Worm (Caenorhabditis elegans) whole organism, L2 larva: Measurements from ENCODE around the gene osm-12.

Source experiments
- C34F6.9 ChIP-seq: fragments of 150-350 bp; optimal IDR thresholded peaks from 2 replicates; lab custom pipeline; 2014; ENCODE audit warnings: missing biosample characterization, missing genetic modification characterization
- F13H6.1 ChIP-seq: sonication (generic microtip); optimal IDR thresholded peaks from 2 replicates; lab custom pipeline; 2016; ENCODE audit warnings: missing genetic modification characterization, missing compliant biosample characterization
- R02D3.7 ChIP-seq: fragments of 150-350 bp; optimal IDR thresholded peaks from 2 replicates; lab custom pipeline; 2014; ENCODE audit warnings: missing biosample characterization, missing genetic modification characterization
- Y55F3AM.14 ChIP-seq: fragments of 200-800 bp; sonication (Bioruptor generic); optimal IDR thresholded peaks from 2 replicates; lab custom pipeline; 2018; ENCODE audit warnings: mild to moderate bottlenecking, missing genetic modification characterization, missing compliant biosample characterization
- ZK546.5 ChIP-seq: sonication (generic microtip); optimal IDR thresholded peaks from 2 replicates; lab custom pipeline; 2017; ENCODE audit warnings: missing biosample characterization, missing genetic modification characterization
- alr-1 ChIP-seq: fragments of 150-350 bp; optimal IDR thresholded peaks from 2 replicates; lab custom pipeline; 2014; ENCODE audit warnings: missing biosample characterization, missing genetic modification characterization
- ama-1 ChIP-seq: fragments of 150-350 bp; optimal IDR thresholded peaks from 2 replicates; lab custom pipeline; 2018; ENCODE audit warnings: inconsistent platforms
- ceh-82 ChIP-seq: fragments of 150-350 bp; optimal IDR thresholded peaks from 2 replicates; lab custom pipeline; 2014; ENCODE audit warnings: missing biosample characterization, missing genetic modification characterization
- dmd-4 ChIP-seq: sonication (generic microtip); optimal IDR thresholded peaks from 2 replicates; lab custom pipeline; 2017; ENCODE audit warnings: missing biosample characterization, missing genetic modification characterization
- egl-27 ChIP-seq: sonication (generic microtip); optimal IDR thresholded peaks from 3 replicates; lab custom pipeline; 2017; ENCODE audit warnings: missing biosample characterization, missing genetic modification reagents, missing genetic modification characterization
- elt-1 ChIP-seq: fragments of 150-350 bp; optimal IDR thresholded peaks from 2 replicates; lab custom pipeline; 2014; ENCODE audit warnings: missing biosample characterization, missing genetic modification characterization
- elt-3 ChIP-seq: sonication (generic microtip); optimal IDR thresholded peaks from 2 replicates; lab custom pipeline; 2017; ENCODE audit warnings: missing biosample characterization, missing genetic modification characterization
- gmeb-1 ChIP-seq: fragments of 150-350 bp; optimal IDR thresholded peaks from 2 replicates; lab custom pipeline; 2014; ENCODE audit warnings: missing biosample characterization, missing genetic modification characterization
- lin-11 ChIP-seq: fragments of 150-350 bp; sonication (generic microtip); optimal IDR thresholded peaks from 2 replicates; lab custom pipeline; 2014; ENCODE audit warnings: missing biosample characterization, missing genetic modification characterization, inconsistent platforms, mixed read lengths
- lsy-2 ChIP-seq, 2 experiments: fragments of 150-350 bp in 1 of 2; sonication (generic microtip) in 1 of 2; optimal IDR thresholded peaks; 2 replicates each; lab custom pipeline; 2014 to 2017; ENCODE audit warnings: missing biosample characterization in 2 of 2, missing genetic modification characterization in 2 of 2
- mab-5 ChIP-seq: fragments of 150-350 bp; optimal IDR thresholded peaks from 2 replicates; lab custom pipeline; 2014; ENCODE audit warnings: missing biosample characterization, missing genetic modification characterization
- mbf-1 ChIP-seq: sonication (generic microtip); optimal IDR thresholded peaks from 2 replicates; lab custom pipeline; 2017; ENCODE audit warnings: missing biosample characterization, missing genetic modification characterization
- mdl-1 ChIP-seq, 2 experiments: fragments of 150-350 bp in 1 of 2; sonication (generic microtip) in 1 of 2; optimal IDR thresholded peaks; 2 replicates each; lab custom pipeline; 2017; ENCODE audit warnings: missing biosample characterization in 2 of 2, missing genetic modification characterization in 2 of 2
- nhr-10 ChIP-seq: sonication (generic microtip); optimal IDR thresholded peaks from 2 replicates; lab custom pipeline; 2017; ENCODE audit warnings: missing biosample characterization, missing genetic modification characterization
- nhr-129 ChIP-seq: fragments of 150-350 bp; optimal IDR thresholded peaks from 2 replicates; lab custom pipeline; 2014; ENCODE audit warnings: missing biosample characterization, missing genetic modification characterization
- nhr-23 ChIP-seq: fragments of 150-350 bp; optimal IDR thresholded peaks from 2 replicates; lab custom pipeline; 2014; ENCODE audit warnings: missing biosample characterization, missing genetic modification reagents, missing genetic modification characterization
- nhr-25 ChIP-seq: fragments of 150-350 bp; sonication (generic microtip); optimal IDR thresholded peaks from 3 replicates; lab custom pipeline; 2014; ENCODE audit warnings: missing biosample characterization, missing genetic modification characterization
- nhr-6 ChIP-seq: fragments of 150-350 bp; optimal IDR thresholded peaks from 2 replicates; lab custom pipeline; 2014; ENCODE audit warnings: missing biosample characterization, missing genetic modification characterization
- nhr-77 ChIP-seq: fragments of 150-350 bp; optimal IDR thresholded peaks from 2 replicates; lab custom pipeline; 2014; ENCODE audit warnings: missing biosample characterization, missing genetic modification characterization
- sem-4 ChIP-seq: fragments of 150-350 bp; optimal IDR thresholded peaks from 2 replicates; lab custom pipeline; 2014; ENCODE audit warnings: missing biosample characterization, missing genetic modification reagents, missing genetic modification characterization
- skn-1 ChIP-seq: sonication (generic microtip); optimal IDR thresholded peaks from 2 replicates; lab custom pipeline; 2017; ENCODE audit warnings: missing biosample characterization, missing genetic modification characterization
- sma-3 ChIP-seq: sonication (generic microtip); optimal IDR thresholded peaks from 2 replicates; lab custom pipeline; 2016; ENCODE audit warnings: missing genetic modification reagents, missing genetic modification characterization, missing compliant biosample characterization
- unc-39 ChIP-seq: fragments of 150-350 bp; optimal IDR thresholded peaks from 2 replicates; lab custom pipeline; 2014; ENCODE audit warnings: missing biosample characterization, missing genetic modification characterization
- unc-55 ChIP-seq: fragments of 150-350 bp; sonication (generic microtip); optimal IDR thresholded peaks from 3 replicates; lab custom pipeline; 2014; ENCODE audit warnings: missing biosample characterization, missing genetic modification reagents, missing genetic modification characterization
- unc-62 ChIP-seq: fragments of 150-350 bp; optimal IDR thresholded peaks from 2 replicates; lab custom pipeline; 2014; ENCODE audit warnings: missing biosample characterization, missing genetic modification reagents, missing genetic modification characterization
- zag-1 ChIP-seq: fragments of 150-350 bp; optimal IDR thresholded peaks from 2 replicates; lab custom pipeline; 2014; ENCODE audit warnings: missing biosample characterization, missing genetic modification characterization
- ztf-1 ChIP-seq: fragments of 200-800 bp; sonication (Bioruptor generic); conservative IDR thresholded peaks from 2 replicates; pipeline ENCODE4 v1.3.6; 2022; ENCODE audit warnings: missing genetic modification characterization, missing compliant biosample characterization
- ztf-11 ChIP-seq: sonication (generic microtip); optimal IDR thresholded peaks from 2 replicates; lab custom pipeline; 2017; ENCODE audit warnings: missing biosample characterization, missing genetic modification characterization
- ztf-4 ChIP-seq: fragments of 150-350 bp; optimal IDR thresholded peaks from 2 replicates; lab custom pipeline; 2014; ENCODE audit warnings: missing biosample characterization, missing genetic modification characterization

osm-12 gene

ce11 chrIII:12250114-12250792 lies 47.9 kb upstream of the osm-12 start, which contains the start of the genes tim-1 and Y75B8A.23 (continued):
- TF ChIP-seq mdl-1 (tag; optimal IDR thresholded peaks at IDR 0.05; lab: Kevin White, UChicago) (peak; percentile 66 to 85), nhr-10 (peak; percentile 89), ama-1 (peak; percentile 99), C34F6.9 (tag; lab: Kevin White, UChicago) (peak; percentile 84)

DNA sequence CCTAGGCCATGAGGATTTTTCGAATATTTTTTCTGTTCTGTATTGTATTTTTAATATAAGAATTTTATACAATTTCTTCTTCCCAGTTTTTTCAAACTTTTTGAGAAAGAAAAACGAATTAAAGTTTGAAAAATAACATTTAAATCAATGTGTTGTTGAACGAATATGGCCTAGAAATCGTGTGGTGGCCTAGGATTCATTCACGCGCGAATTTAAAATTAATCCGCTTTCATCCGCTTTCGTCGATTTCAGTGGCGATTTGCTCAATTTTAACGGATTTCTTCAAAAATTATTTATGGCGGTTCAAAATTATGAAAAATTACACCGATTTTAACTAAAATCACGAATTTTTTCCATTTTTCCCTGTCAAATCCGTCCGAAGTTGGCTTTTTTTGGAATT lies 45.0 kb upstream of the osm-12 start:
- TF ChIP-seq ZK546.5 (no peak), nhr-23 (tag; lab: Kevin White, UChicago) (no peak), dmd-4 (tag; lab: Kevin White, UChicago) (no peak), nhr-25 (tag; lab: Kevin White, UChicago) (no peak), nhr-77 (no peak), ama-1 (no peak), unc-62 (GFP tag; lab: Kevin White, UChicago) (no peak), egl-27 (tag; lab: Kevin White, UChicago) (no peak), mdl-1 (tag; optimal IDR thresholded peaks at IDR 0.05; lab: Kevin White, UChicago) (no peak), ztf-11 (tag; lab: Kevin White, UChicago) (no peak), mab-5 (tag; lab: Kevin White, UChicago) (no peak), zag-1 (tag; lab: Kevin White, UChicago) (no peak), mbf-1 (no peak), sem-4 (tag; lab: Kevin White, UChicago) (no peak), R02D3.7 (tag; lab: Kevin White, UChicago) (no peak), elt-3 (tag; lab: Kevin White, UChicago) (no peak), Y55F3AM.14 (GFP tag; lab: Kevin White, UChicago) (no peak), C34F6.9 (tag; lab: Kevin White, UChicago) (no peak)

DNA sequence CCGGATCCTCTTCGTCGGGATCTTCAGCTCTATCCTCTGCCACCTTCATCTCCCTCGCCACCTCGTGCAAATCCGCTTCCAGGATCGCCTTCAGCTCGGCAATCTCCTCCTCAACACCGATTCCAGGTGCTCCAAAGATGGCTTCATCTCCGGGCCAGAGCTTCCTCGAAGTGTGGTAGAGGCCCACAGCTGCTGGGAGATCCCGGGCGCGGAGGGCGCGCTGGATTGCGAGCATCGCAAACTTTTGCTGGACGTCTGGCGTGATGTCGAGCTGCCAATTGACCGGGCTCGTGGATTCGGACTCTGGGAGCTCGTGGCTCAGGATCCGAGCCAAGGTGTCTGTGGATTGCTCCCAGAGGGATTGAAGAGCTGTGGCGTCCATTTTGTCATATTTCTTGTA lies 43.2 kb upstream of the osm-12 start:
- no peak for TF ChIP-seq ztf-1 (GFP tag; lab: Robert Waterston, UW)
- no peak for TF ChIP-seq ztf-4
- TF ChIP-seq lin-11, result no peak
- TF ChIP-seq elt-1 (tag; lab: Kevin White, UChicago), result no peak
- TF ChIP-seq mbf-1, result no peak
- TF ChIP-seq R02D3.7 (tag; lab: Kevin White, UChicago), result no peak
- TF ChIP-seq unc-55 (GFP tag; lab: Kevin White, UChicago), result no peak
- TF ChIP-seq sma-3 (GFP tag; lab: Kevin White, UChicago), result no peak
- TF ChIP-seq nhr-6 (tag; lab: Kevin White, UChicago), result no peak
- TF ChIP-seq F13H6.1, result no peak
- no peak for TF ChIP-seq ztf-11 (tag; lab: Kevin White, UChicago)
- no peak for TF ChIP-seq mdl-1 (tag; optimal IDR thresholded peaks at IDR 0.05; lab: Kevin White, UChicago)
- no peak for TF ChIP-seq gmeb-1 (tag; lab: Kevin White, UChicago)
- no peak for TF ChIP-seq nhr-10

DNA sequence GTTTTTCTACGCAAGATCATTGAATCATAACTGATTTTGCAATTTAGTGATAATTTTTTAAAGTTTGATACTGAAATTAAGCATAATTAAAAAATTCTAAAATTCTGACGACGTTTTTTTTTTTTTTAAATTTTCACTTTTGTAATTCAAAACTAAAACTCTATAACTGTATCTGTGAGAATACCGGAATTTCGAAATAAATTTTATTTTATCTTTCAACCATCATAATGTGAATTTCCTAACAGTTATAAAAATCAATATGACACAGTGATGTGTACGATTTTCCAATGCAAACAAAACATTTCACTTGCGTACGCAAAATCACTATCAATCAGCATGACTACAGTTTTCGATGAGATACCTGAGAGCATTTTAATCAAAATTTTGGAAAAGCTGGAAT lies 33.6 kb upstream of the osm-12 start, which contains the start of the genes grl-15 and fbxa-89:
grl-15 (minus strand) TSS at position 101 of the 400 bp plus-strand sequence.
fbxa-89 (plus strand) TSS at position 271 of the 400 bp plus-strand sequence.
- TF ChIP-seq F13H6.1 (no peak), nhr-10 (no peak), nhr-77 (no peak), ZK546.5 (no peak), zag-1 (tag; lab: Kevin White, UChicago) (no peak), gmeb-1 (tag; lab: Kevin White, UChicago) (no peak), skn-1 (tag; lab: Kevin White, UChicago) (no peak), elt-1 (tag; lab: Kevin White, UChicago) (no peak), lsy-2 (tag; optimal IDR thresholded peaks at IDR 0.05; lab: Kevin White, UChicago) (no peak), unc-55 (GFP tag; lab: Kevin White, UChicago) (no peak), alr-1 (no peak), ztf-1 (GFP tag; lab: Robert Waterston, UW) (no peak), nhr-6 (tag; lab: Kevin White, UChicago) (no peak), nhr-129 (tag; lab: Kevin White, UChicago) (no peak), ceh-82 (tag; lab: Kevin White, UChicago) (no peak), unc-62 (GFP tag; lab: Kevin White, UChicago) (no peak)

ce11 chrIII:12235359-12235758 lies 33.0 kb upstream of the osm-12 start:
- no peak for TF ChIP-seq unc-39 (tag; lab: Kevin White, UChicago)
- no peak for TF ChIP-seq Y55F3AM.14 (GFP tag; lab: Kevin White, UChicago)
